Worm (Caenorhabditis elegans) whole organism, L1 larva: ENCODE data around the gene htas-1.
A peak's percentile ranks its signal among the peaks of the same experiment; 100 is the strongest.

ENCODE experiments used
- F16B12.6 ChIP-seq: fragments of 150-350 bp; optimal IDR thresholded peaks from 2 replicates; lab custom pipeline; 2014; ENCODE audit warnings: missing biosample characterization, missing genetic modification characterization
- ama-1 ChIP-seq: fragments of 150-350 bp; optimal IDR thresholded peaks from 2 replicates; lab custom pipeline; 2014
- ceh-63 ChIP-seq: fragments of 200-800 bp; sonication (Bioruptor generic); optimal IDR thresholded peaks from 2 replicates; lab custom pipeline; 2018; ENCODE audit warnings: mild to moderate bottlenecking, missing genetic modification characterization, missing compliant biosample characterization
- dpl-1 ChIP-seq, 3 experiments: fragments of 150-350 bp in 2 of 3; sonication (generic microtip) in 1 of 3; optimal IDR thresholded peaks; 2 replicates each; lab custom pipeline; 2014 to 2017; ENCODE audit warnings: missing biosample characterization in 3 of 3, missing genetic modification characterization in 3 of 3, missing genetic modification reagents in 3 of 3
- lin-13 ChIP-seq: fragments of 150-350 bp; optimal IDR thresholded peaks from 2 replicates; lab custom pipeline; 2014; ENCODE audit warnings: missing biosample characterization, missing genetic modification reagents, missing genetic modification characterization
- nhr-237 ChIP-seq: fragments of 150-350 bp; optimal IDR thresholded peaks from 2 replicates; lab custom pipeline; 2014; ENCODE audit warnings: missing biosample characterization, missing genetic modification characterization
- nhr-84 ChIP-seq: sonication (generic microtip); optimal IDR thresholded peaks from 2 replicates; lab custom pipeline; 2017; ENCODE audit warnings: missing biosample characterization, missing genetic modification characterization
- pqm-1 ChIP-seq: sonication (generic microtip); optimal IDR thresholded peaks from 3 replicates; lab custom pipeline; 2017; ENCODE audit warnings: missing biosample characterization, missing genetic modification characterization
- tbx-2 ChIP-seq: sonication (generic microtip); optimal IDR thresholded peaks from 2 replicates; lab custom pipeline; 2016; ENCODE audit warnings: missing genetic modification characterization, missing compliant biosample characterization
- unc-62 ChIP-seq: fragments of 150-350 bp; optimal IDR thresholded peaks from 2 replicates; lab custom pipeline; 2014; ENCODE audit warnings: missing biosample characterization, missing genetic modification reagents, missing genetic modification characterization

DNA sequence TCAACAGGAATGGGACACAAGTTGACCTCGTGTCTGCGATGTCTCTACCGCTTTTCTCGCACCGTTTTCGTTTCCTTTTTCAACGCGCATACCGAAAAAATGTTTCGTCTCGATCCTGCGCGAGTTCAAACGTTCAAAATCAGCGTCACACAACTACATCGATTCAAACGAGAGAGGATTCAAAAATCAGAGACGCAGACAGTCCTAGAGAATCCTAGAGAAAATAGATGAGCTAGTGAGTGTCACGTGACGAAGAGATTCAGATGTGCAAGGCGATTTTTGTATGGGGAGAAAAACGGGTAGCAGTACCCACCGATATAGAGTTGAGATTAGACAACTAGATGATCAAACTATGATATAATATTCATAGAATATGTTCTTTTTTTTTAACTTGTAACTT is 13.4 kb downstream of the htas-1 start:
- TF ChIP-seq dpl-1 (GFP tag; optimal IDR thresholded peaks at IDR 0.05; lab: Kevin White, UChicago), result peak; percentile 25 to 42 (median 38)
- peak; percentile 9 for TF ChIP-seq ama-1 (lab: Kevin White, UChicago)
- TF ChIP-seq tbx-2 (tag; lab: Kevin White, UChicago), result peak; percentile 35
- no peak for TF ChIP-seq unc-62 (GFP tag; lab: Kevin White, UChicago)
- TF ChIP-seq F16B12.6 (tag; lab: Kevin White, UChicago), result no peak
- TF ChIP-seq nhr-84 (tag; lab: Kevin White, UChicago), result no peak
- TF ChIP-seq pqm-1, result no peak
- peak; percentile 1 for TF ChIP-seq lin-13
- TF ChIP-seq nhr-237 (tag; lab: Kevin White, UChicago), result no peak
- no peak for TF ChIP-seq ceh-63 (GFP tag; lab: Kevin White, UChicago)
